Fruit fly (Drosophila melanogaster) whole organism, prepupa: ENCODE data around the gene CG1979.

Source experiments
- Blimp-1 ChIP-seq: fragments of 200-800 bp; sonication (Bioruptor generic); optimal IDR thresholded peaks from 3 replicates; lab custom pipeline; 2017; ENCODE audit warnings: missing biosample characterization, missing genetic modification characterization, mild to moderate bottlenecking, moderate library complexity, missing genetic modification reagents
- CG11294 ChIP-seq: fragments of 200-800 bp; sonication (Bioruptor generic); IDR thresholded peaks from 2 replicates; pipeline ENCODE4 v1.3.6; 2022; ENCODE audit warnings: missing biosample characterization, missing genetic modification characterization
- CG11902 ChIP-seq: fragments of 200-800 bp; sonication (Bioruptor generic); optimal IDR thresholded peaks from 3 replicates; lab custom pipeline; 2016; ENCODE audit warnings: missing biosample characterization, missing genetic modification characterization
- CG1621 ChIP-seq: fragments of 200-800 bp; sonication (Bioruptor generic); optimal IDR thresholded peaks from 3 replicates; lab custom pipeline; 2018; ENCODE audit warnings: missing biosample characterization, mild to moderate bottlenecking, missing genetic modification characterization
- CG16779 ChIP-seq: fragments of 200-800 bp; sonication (Bioruptor generic); optimal IDR thresholded peaks from 3 replicates; lab custom pipeline; 2017; ENCODE audit warnings: missing biosample characterization, mild to moderate bottlenecking, missing genetic modification characterization
- CG31627 ChIP-seq: fragments of 200-800 bp; sonication (Bioruptor generic); optimal IDR thresholded peaks from 3 replicates; lab custom pipeline; 2016; ENCODE audit warnings: missing biosample characterization, missing genetic modification characterization
- CG34406 ChIP-seq: fragments of 200-800 bp; sonication (Bioruptor generic); optimal IDR thresholded peaks from 3 replicates; lab custom pipeline; 2016; ENCODE audit warnings: missing biosample characterization, missing genetic modification characterization
- CG3919 ChIP-seq: fragments of 200-800 bp; sonication (Bioruptor generic); optimal IDR thresholded peaks from 3 replicates; lab custom pipeline; 2016; ENCODE audit warnings: missing biosample characterization, missing genetic modification characterization
- CG4318 ChIP-seq: fragments of 200-800 bp; sonication (Bioruptor generic); optimal IDR thresholded peaks from 3 replicates; lab custom pipeline; 2017; ENCODE audit warnings: missing biosample characterization, mild to moderate bottlenecking, missing genetic modification characterization
- CG6163 ChIP-seq: fragments of 200-800 bp; sonication (Bioruptor generic); IDR thresholded peaks from 3 replicates; pipeline ENCODE4 v1.3.6; 2022; ENCODE audit warnings: missing biosample characterization, missing genetic modification characterization
- CG6792 ChIP-seq: fragments of 200-800 bp; sonication (Bioruptor generic); optimal IDR thresholded peaks from 3 replicates; lab custom pipeline; 2016; ENCODE audit warnings: missing biosample characterization, missing genetic modification characterization
- CG6854 ChIP-seq: fragments of 200-800 bp; sonication (Bioruptor generic); optimal IDR thresholded peaks from 2 replicates; lab custom pipeline; 2017; ENCODE audit warnings: missing biosample characterization, mild to moderate bottlenecking, missing genetic modification characterization
- CG7368 ChIP-seq: fragments of 200-800 bp; sonication (Bioruptor generic); optimal IDR thresholded peaks from 3 replicates; lab custom pipeline; 2016; ENCODE audit warnings: missing biosample characterization, missing genetic modification characterization
- CG8119 ChIP-seq: fragments of 200-800 bp; sonication (Bioruptor generic); IDR thresholded peaks from 3 replicates; pipeline ENCODE4 v1.3.6; 2022; ENCODE audit warnings: missing biosample characterization, missing genetic modification characterization
- CG8319 ChIP-seq: fragments of 200-800 bp; sonication (Bioruptor generic); optimal IDR thresholded peaks from 3 replicates; lab custom pipeline; 2016; ENCODE audit warnings: missing biosample characterization, missing genetic modification characterization
- CG9139 ChIP-seq: fragments of 200-800 bp; sonication (Bioruptor generic); optimal IDR thresholded peaks from 3 replicates; lab custom pipeline; 2017; ENCODE audit warnings: missing biosample characterization, mild to moderate bottlenecking, missing genetic modification characterization
- Eip75B ChIP-seq: fragments of 200-800 bp; sonication (Bioruptor generic); optimal IDR thresholded peaks from 3 replicates; lab custom pipeline; 2016; ENCODE audit warnings: missing biosample characterization, missing genetic modification characterization
- Eip78C ChIP-seq: fragments of 200-800 bp; sonication (Bioruptor generic); peaks from one replicate; lab custom pipeline; 2016; ENCODE audit warnings: missing biosample characterization, missing genetic modification characterization
- Eip93F ChIP-seq: fragments of 200-800 bp; sonication (Bioruptor generic); optimal IDR thresholded peaks from 2 replicates; lab custom pipeline; 2016; ENCODE audit warnings: missing biosample characterization, mild to moderate bottlenecking, missing genetic modification characterization
- Ets21C ChIP-seq: fragments of 200-800 bp; sonication (Bioruptor generic); optimal IDR thresholded peaks from 3 replicates; lab custom pipeline; 2016; ENCODE audit warnings: missing biosample characterization, missing genetic modification characterization
- Hr38 ChIP-seq: sonication (Bioruptor generic); optimal IDR thresholded peaks from 2 replicates; lab custom pipeline; 2016; ENCODE audit warnings: missing biosample characterization, missing genetic modification characterization
- Hr39 ChIP-seq: fragments of 200-800 bp; sonication (Bioruptor generic); optimal IDR thresholded peaks from 2 replicates; lab custom pipeline; 2016; ENCODE audit warnings: missing biosample characterization, missing genetic modification characterization
- Lpt ChIP-seq: fragments of 200-800 bp; sonication (Bioruptor generic); optimal IDR thresholded peaks from 3 replicates; lab custom pipeline; 2016; ENCODE audit warnings: missing biosample characterization, missing genetic modification characterization
- OdsH ChIP-seq: fragments of 200-800 bp; sonication (Bioruptor generic); optimal IDR thresholded peaks from 3 replicates; lab custom pipeline; 2016; ENCODE audit warnings: missing biosample characterization, missing genetic modification characterization
- Smox ChIP-seq: fragments of 200-800 bp; sonication (Bioruptor generic); optimal IDR thresholded peaks from 3 replicates; lab custom pipeline; 2016; ENCODE audit warnings: missing biosample characterization, missing genetic modification characterization
- Sox15 ChIP-seq: fragments of 200-800 bp; sonication (Bioruptor generic); optimal IDR thresholded peaks from 3 replicates; lab custom pipeline; 2016; ENCODE audit warnings: missing biosample characterization, missing genetic modification characterization
- achi ChIP-seq: fragments of 200-800 bp; sonication (Bioruptor generic); optimal IDR thresholded peaks from 3 replicates; lab custom pipeline; 2016; ENCODE audit warnings: missing biosample characterization, missing genetic modification characterization
- acj6 ChIP-seq: fragments of 200-800 bp; sonication (Bioruptor generic); optimal IDR thresholded peaks from 3 replicates; lab custom pipeline; 2016; ENCODE audit warnings: missing biosample characterization, missing genetic modification characterization
- cyc ChIP-seq: fragments of 200-800 bp; sonication (Bioruptor generic); optimal IDR thresholded peaks from 3 replicates; lab custom pipeline; 2016; ENCODE audit warnings: missing biosample characterization, missing genetic modification characterization
- dac ChIP-seq: fragments of 200-800 bp; sonication (Bioruptor generic); optimal IDR thresholded peaks from 2 replicates; lab custom pipeline; 2017; ENCODE audit warnings: missing biosample characterization, mild to moderate bottlenecking, missing genetic modification characterization
- dsx ChIP-seq: fragments of 200-800 bp; optimal IDR thresholded peaks from 3 replicates; lab custom pipeline; 2019; ENCODE audit warnings: missing biosample characterization, mild to moderate bottlenecking, missing genetic modification characterization, moderate library complexity; ENCODE audit not compliant: poor library complexity, severe bottlenecking
- esn ChIP-seq: fragments of 200-800 bp; sonication (Bioruptor generic); optimal IDR thresholded peaks from 2 replicates; lab custom pipeline; 2016; ENCODE audit warnings: missing biosample characterization, mild to moderate bottlenecking, missing genetic modification characterization, moderate library complexity
- fd59A ChIP-seq: fragments of 200-800 bp; sonication (Bioruptor generic); optimal IDR thresholded peaks from 2 replicates; lab custom pipeline; 2017; ENCODE audit warnings: missing biosample characterization, mild to moderate bottlenecking, missing genetic modification characterization, missing genetic modification reagents
- fkh ChIP-seq: fragments of 200-800 bp; sonication (Bioruptor generic); optimal IDR thresholded peaks from 3 replicates; lab custom pipeline; 2017; ENCODE audit warnings: missing biosample characterization, mild to moderate bottlenecking, missing genetic modification characterization, moderate library complexity
- lz ChIP-seq: fragments of 200-800 bp; sonication (Bioruptor generic); optimal IDR thresholded peaks from 3 replicates; lab custom pipeline; 2016; ENCODE audit warnings: missing biosample characterization, missing genetic modification characterization
- net ChIP-seq: fragments of 200-800 bp; sonication (Bioruptor generic); optimal IDR thresholded peaks from 3 replicates; lab custom pipeline; 2016; ENCODE audit warnings: missing biosample characterization, missing genetic modification characterization
- salr ChIP-seq, 2 experiments: fragments of 200-800 bp; sonication (Bioruptor generic); optimal IDR thresholded peaks; 3 replicates each; lab custom pipeline; 2016 to 2018; ENCODE audit warnings: missing biosample characterization in 2 of 2, missing genetic modification characterization in 2 of 2, mild to moderate bottlenecking in 1 of 2
- spab ChIP-seq: fragments of 200-800 bp; sonication (Bioruptor generic); optimal IDR thresholded peaks from 2 replicates; lab custom pipeline; 2017; ENCODE audit warnings: missing biosample characterization, mild to moderate bottlenecking, missing genetic modification characterization, missing genetic modification reagents
- ss ChIP-seq, 2 experiments: fragments of 200-800 bp; sonication (Bioruptor generic); optimal IDR thresholded peaks; 2 replicates in 1 of 2; 3 replicates in 1 of 2; lab custom pipeline; 2017 to 2018; ENCODE audit warnings: mild to moderate bottlenecking in 2 of 2, missing biosample characterization in 2 of 2, missing genetic modification characterization in 2 of 2, moderate library complexity in 1 of 2
- svp ChIP-seq: fragments of 200-800 bp; sonication (Bioruptor generic); peaks from one replicate; lab custom pipeline; 2016; ENCODE audit warnings: missing biosample characterization, missing genetic modification characterization
- topi ChIP-seq: fragments of 200-800 bp; sonication (Bioruptor generic); optimal IDR thresholded peaks from 3 replicates; lab custom pipeline; 2016; ENCODE audit warnings: missing biosample characterization, missing genetic modification characterization
- vri ChIP-seq: fragments of 200-800 bp; sonication (Bioruptor generic); optimal IDR thresholded peaks from 3 replicates; lab custom pipeline; 2016; ENCODE audit warnings: missing biosample characterization, mild to moderate bottlenecking, missing genetic modification characterization

Gene CG1979

DNA sequence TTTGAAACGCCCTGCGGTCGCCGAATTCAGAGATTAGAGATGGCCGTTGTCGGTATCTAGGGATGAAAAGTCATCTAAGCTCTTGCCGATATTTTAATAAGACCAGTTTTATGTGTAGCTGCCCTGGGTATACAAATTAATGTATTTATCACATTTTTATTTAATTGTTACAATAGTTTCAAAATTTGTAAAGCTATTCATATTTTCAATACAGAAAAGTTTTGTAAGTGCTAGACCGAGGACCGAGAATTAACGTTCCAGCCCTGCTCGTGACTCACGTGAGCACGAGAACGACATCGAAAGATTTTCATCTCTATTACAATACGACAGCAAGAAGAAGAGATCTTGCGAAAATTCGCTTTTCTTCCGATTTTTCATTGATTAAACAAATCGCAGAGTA, 12.7 kb downstream of the CG1979 start, which contains the start of the genes CG1105 and CG1965 (continued):
- TF ChIP-seq topi (GFP tag; lab: Kevin White, UChicago) (peak; percentile 82), dac (GFP tag; lab: Kevin White, UChicago) (peak; percentile 61), CG11902 (GFP tag; lab: Kevin White, UChicago) (peak; percentile 89), CG4318 (GFP tag; lab: Kevin White, UChicago) (no peak), CG6792 (GFP tag; lab: Kevin White, UChicago) (peak; percentile 82), acj6 (GFP tag; lab: Kevin White, UChicago) (peak; percentile 89), spab (GFP tag; lab: Kevin White, UChicago) (no peak), CG6163 (GFP tag; lab: Robert Waterston, UW) (no peak; the same call in 1 of the 3 replicates)

DNA sequence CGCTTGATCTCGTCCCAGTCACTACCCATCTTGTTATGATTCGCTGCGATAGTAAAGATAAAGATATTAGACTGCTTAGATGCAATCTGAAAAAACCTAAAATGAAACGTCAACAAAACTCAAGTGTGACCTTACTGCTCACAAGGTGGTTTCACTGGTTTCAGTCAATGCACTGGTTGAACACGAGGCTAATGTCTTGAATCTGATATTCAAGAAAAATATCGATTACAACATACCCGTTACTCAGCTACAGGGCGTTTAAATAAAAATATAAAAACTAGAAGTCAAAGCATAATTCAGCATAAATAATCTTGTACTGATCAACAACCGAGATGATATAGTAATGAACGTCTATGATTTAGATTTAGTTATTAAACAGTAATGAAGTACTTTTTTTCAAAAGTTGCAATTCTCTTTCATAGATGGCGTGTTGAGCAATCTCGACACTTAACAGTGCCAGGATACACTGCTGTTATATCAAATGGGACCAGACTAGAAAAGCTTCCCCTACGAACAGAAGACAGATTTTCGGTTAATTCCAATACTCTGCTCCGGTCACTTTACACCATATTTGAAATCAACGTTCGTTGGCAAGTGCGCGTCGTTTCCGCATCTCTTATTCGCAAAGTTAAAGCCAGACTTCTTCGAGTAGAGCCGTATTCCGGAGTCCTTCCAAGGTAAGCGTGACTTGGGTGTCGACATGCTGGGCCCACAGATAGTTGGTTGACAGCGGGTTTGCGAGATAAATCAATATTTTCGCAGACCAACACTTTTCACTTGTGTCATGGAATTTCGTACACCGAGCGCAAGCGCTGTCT, 20.1 kb downstream of the CG1979 start, which contains the start of the genes Ufl1 and CG1943:
Gene Ufl1 (minus strand): TSS at position 156 of the 818 bp plus-strand sequence.
Gene CG1943 (plus strand): TSS at position 563 of the 818 bp plus-strand sequence.
- peak; percentile 46 for TF ChIP-seq CG6854
- TF ChIP-seq Lpt (GFP tag; lab: Kevin White, UChicago), result peak; percentile 19
- peak; percentile 69 for TF ChIP-seq svp (GFP tag; lab: Kevin White, UChicago)
- peak; percentile 44 for TF ChIP-seq CG1621 (tag; lab: Kevin White, UChicago)
- TF ChIP-seq Eip93F (GFP tag; lab: Kevin White, UChicago), result no peak
- TF ChIP-seq vri (GFP tag; lab: Kevin White, UChicago), result peak; percentile 25
- peak; percentile 60 for TF ChIP-seq Eip78C (GFP tag; lab: Kevin White, UChicago)
- peak; percentile 26 for TF ChIP-seq lz (GFP tag; lab: Kevin White, UChicago)
- TF ChIP-seq net (GFP tag; lab: Kevin White, UChicago), result peak; percentile 37
- TF ChIP-seq Eip75B, result peak; percentile 3
- TF ChIP-seq fkh (GFP tag; lab: Kevin White, UChicago), result peak; percentile 63
- TF ChIP-seq dsx (GFP tag; lab: Kevin White, UChicago), result no peak
- no peak for TF ChIP-seq Sox15 (GFP tag; lab: Kevin White, UChicago)
- no peak for TF ChIP-seq CG11294 (GFP tag; lab: Robert Waterston, UW)
- peak; percentile 74 for TF ChIP-seq achi (GFP tag; lab: Kevin White, UChicago)
- peak; percentile 29 for TF ChIP-seq esn
- TF ChIP-seq CG16779 (tag; lab: Kevin White, UChicago), result peak; percentile 56
- peak; percentile 21 for TF ChIP-seq CG31627 (GFP tag; lab: Kevin White, UChicago)
- TF ChIP-seq CG3919 (GFP tag; lab: Kevin White, UChicago), result peak; percentile 35
- peak in 1 of 2 experiments; percentile 42 for TF ChIP-seq ss (GFP tag; optimal IDR thresholded peaks at IDR 0.05; lab: Kevin White, UChicago)

DNA sequence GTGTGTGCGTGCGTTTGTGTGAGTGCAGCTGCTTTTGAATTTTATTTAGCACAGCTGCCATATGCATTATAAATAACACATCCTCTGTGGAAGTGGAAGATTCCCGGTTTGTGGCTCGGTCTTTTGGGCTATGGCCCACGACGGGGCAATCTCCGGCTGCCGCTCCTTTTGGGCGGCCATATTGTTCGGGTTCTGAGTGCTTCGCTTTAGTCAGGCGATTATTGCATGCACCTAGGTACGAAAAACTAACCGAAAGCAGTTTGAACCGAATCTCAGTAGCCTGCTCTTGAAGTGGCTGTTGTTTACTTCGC, 20.7 kb downstream of the CG1979 start:
- TF ChIP-seq Eip78C (GFP tag; lab: Kevin White, UChicago) (peak; percentile 17), Lpt (GFP tag; lab: Kevin White, UChicago) (no peak), cyc (GFP tag; lab: Kevin White, UChicago) (no peak), acj6 (GFP tag; lab: Kevin White, UChicago) (no peak), dsx (GFP tag; lab: Kevin White, UChicago) (peak; percentile 4), Smox (GFP tag; lab: Kevin White, UChicago) (no peak)

DNA sequence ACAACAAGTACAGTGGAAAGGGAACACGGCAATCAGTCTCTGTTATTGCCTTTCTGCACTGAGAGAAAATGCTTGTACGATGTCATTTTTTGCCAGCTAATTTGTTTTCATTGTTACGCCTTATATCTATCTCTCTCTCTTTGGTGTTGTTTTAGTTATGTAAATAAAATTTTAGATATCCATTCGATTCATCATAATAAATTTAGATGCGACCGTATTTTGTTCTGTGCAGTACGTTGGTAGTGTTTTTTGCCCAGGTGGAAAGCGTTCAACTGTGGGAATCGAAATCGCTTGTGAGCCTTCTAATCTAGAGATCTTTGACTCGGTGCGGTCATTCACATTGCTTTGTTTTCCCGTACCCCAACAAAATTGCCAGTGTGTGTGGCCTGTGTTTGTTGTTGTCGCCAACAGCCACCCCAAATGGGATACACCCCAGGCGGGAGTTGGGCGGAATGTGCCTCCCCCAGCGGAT, 21.4 kb downstream of the CG1979 start:
- peak; percentile 82 for TF ChIP-seq CG1621 (tag; lab: Kevin White, UChicago)
- peak; percentile 96 for TF ChIP-seq Smox (GFP tag; lab: Kevin White, UChicago)
- TF ChIP-seq vri (GFP tag; lab: Kevin White, UChicago), result peak; percentile 95
- peak; percentile 89 for TF ChIP-seq CG8319 (GFP tag; lab: Kevin White, UChicago)
- TF ChIP-seq Ets21C (GFP tag; lab: Kevin White, UChicago), result peak; percentile 91
- TF ChIP-seq dsx (GFP tag; lab: Kevin White, UChicago), result peak; percentile 87
- no peak for TF ChIP-seq CG8119 (GFP tag; lab: Robert Waterston, UW)
- peak; percentile 94 for TF ChIP-seq CG7368 (GFP tag; lab: Kevin White, UChicago)
- TF ChIP-seq Eip93F (GFP tag; lab: Kevin White, UChicago), result peak; percentile 78
- peak; percentile 74 for TF ChIP-seq dac (GFP tag; lab: Kevin White, UChicago)
- peak; percentile 87 for TF ChIP-seq fd59A (GFP tag; lab: Kevin White, UChicago)
- no peak for TF ChIP-seq Hr38 (GFP tag; lab: Kevin White, UChicago)
- peak; percentile 93 for TF ChIP-seq CG6792 (GFP tag; lab: Kevin White, UChicago)
- TF ChIP-seq CG34406 (GFP tag; lab: Kevin White, UChicago), result peak; percentile 93
- peak; percentile 96 for TF ChIP-seq Hr39 (GFP tag; lab: Kevin White, UChicago)
- peak; percentile 95 for TF ChIP-seq OdsH (GFP tag; lab: Kevin White, UChicago)
- no peak for TF ChIP-seq CG11294 (GFP tag; lab: Robert Waterston, UW)
- peak; percentile 73 for TF ChIP-seq CG9139 (GFP tag; lab: Kevin White, UChicago)
- peak; percentile 83 to 86 for TF ChIP-seq salr (GFP tag; optimal IDR thresholded peaks at IDR 0.05; lab: Kevin White, UChicago)
- peak; percentile 95 for TF ChIP-seq CG3919 (GFP tag; lab: Kevin White, UChicago)
- peak; percentile 89 for TF ChIP-seq Blimp-1 (GFP tag; lab: Kevin White, UChicago)
